Worm (Caenorhabditis elegans): ENCODE measurements around the gene ZK1127.5.

ZK1127.5 gene

DNA sequence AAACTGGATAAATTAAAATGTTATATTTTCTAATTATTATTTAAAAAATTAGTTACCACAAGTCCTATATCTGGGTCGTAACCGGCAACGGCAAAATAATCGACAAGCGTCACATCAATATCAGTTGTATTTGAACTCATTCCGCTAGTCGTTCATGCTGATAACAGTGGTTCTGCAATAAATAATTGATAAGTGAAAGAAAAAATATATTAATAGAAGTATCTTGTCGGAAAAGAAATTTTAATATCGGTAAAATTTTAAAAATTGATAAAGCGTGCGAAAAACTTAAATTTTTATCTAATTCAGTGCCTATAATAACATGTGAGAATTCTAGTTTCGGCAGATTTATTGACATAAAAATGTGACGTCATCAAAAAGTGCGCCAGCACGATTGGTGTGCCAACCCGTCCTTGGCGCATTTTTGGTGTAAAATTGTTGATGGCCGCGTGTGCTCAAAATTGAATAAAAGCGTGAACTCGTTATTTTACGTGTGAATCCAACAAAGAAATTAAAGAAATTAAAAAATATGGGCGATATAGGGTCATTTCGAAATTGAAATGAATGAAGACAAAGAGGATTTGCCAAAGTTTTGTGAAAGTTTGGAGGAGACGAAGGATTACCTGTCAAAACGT lies 28.0 kb upstream of the ZK1127.5 start, which contains the start of the genes lst-6 and lst-5:
TSS of gene lst-6 (minus strand) at position 140 of the 632 bp plus-strand sequence.
TSS of gene lst-5 (plus strand) at position 544 of the 632 bp plus-strand sequence.
- TF ChIP-seq mel-28 (tag; optimal IDR thresholded peaks at IDR 0.05; ENCODE audit: borderline replicate concordance) (no peak), F33H1.4 (GFP tag; IDR thresholded peaks at IDR 0.05) (peak; percentile 16; the same call in 1 of the 2 replicates), let-607 (tag; optimal IDR thresholded peaks at IDR 0.05) (peak in 1 of 2 experiments; percentile 23), snpc-4 (GFP tag; optimal IDR thresholded peaks at IDR 0.05) (no peak), snpc-4 (tag; optimal IDR thresholded peaks at IDR 0.05) (peak in 2 of 4 experiments; percentile 10 to 46), lsy-27 (tag; optimal IDR thresholded peaks at IDR 0.05; ENCODE audit: borderline replicate concordance, insufficient read depth) (no peak), C06A6.2 (GFP tag; conservative IDR thresholded peaks at IDR 0.05) (no peak), let-526 (GFP tag; IDR thresholded peaks at IDR 0.05) (no peak), mcd-1 (GFP tag; IDR thresholded peaks at IDR 0.05) (peak; percentile 76), lin-54 (GFP tag; optimal IDR thresholded peaks at IDR 0.05) (peak; percentile 17), snpc-1.3 (tag; optimal IDR thresholded peaks at IDR 0.05; ENCODE audit: insufficient read depth) (no peak), lin-40 (tag; optimal IDR thresholded peaks at IDR 0.05) (peak; percentile 41), madf-3 (GFP tag; IDR thresholded peaks at IDR 0.05) (no peak), bed-2 (GFP tag; IDR thresholded peaks at IDR 0.05) (no peak), atf-7 (tag; optimal IDR thresholded peaks at IDR 0.05) (peak; percentile 57), cebp-1 (GFP tag; IDR thresholded peaks at IDR 0.05) (no peak), cebp-1 (tag; optimal IDR thresholded peaks at IDR 0.05) (peak; percentile 54), dox-1 (GFP tag; IDR thresholded peaks at IDR 0.05) (0 out of 2 replicates have a peak, but pooled peaks have one; percentile 33), F55B11.4 (tag; optimal IDR thresholded peaks at IDR 0.05; ENCODE audit: borderline replicate concordance, insufficient read depth) (no peak), ztf-18 (tag; optimal IDR thresholded peaks at IDR 0.05) (peak; percentile 90), nhr-179 (tag; optimal IDR thresholded peaks at IDR 0.05) (no peak), tlf-1 (GFP tag; optimal IDR thresholded peaks at IDR 0.05) (no peak), nhr-27 (tag; optimal IDR thresholded peaks at IDR 0.05) (no peak), pha-4 (tag; optimal IDR thresholded peaks at IDR 0.05) (no peak), madf-10 (tag; optimal IDR thresholded peaks at IDR 0.05) (no peak), athp-1 (tag; optimal IDR thresholded peaks at IDR 0.05) (no peak), ceh-100 (GFP tag; IDR thresholded peaks at IDR 0.05) (no peak), fkh-3 (tag; optimal IDR thresholded peaks at IDR 0.05) (no peak), cebp-2 (GFP tag; IDR thresholded peaks at IDR 0.05) (no peak), F22D6.2 (tag; optimal IDR thresholded peaks at IDR 0.05) (no peak), nhr-80 (tag; optimal IDR thresholded peaks at IDR 0.05) (peak; percentile 69), K12H6.12 (tag; optimal IDR thresholded peaks at IDR 0.05) (no peak), him-1 (tag; optimal IDR thresholded peaks at IDR 0.05) (no peak), hmg-1.2 (GFP tag; IDR thresholded peaks at IDR 0.05) (peak; percentile 25; the same call in 1 of the 2 replicates), snpc-3.4 (tag; optimal IDR thresholded peaks at IDR 0.05) (no peak), ceh-58 (GFP tag; IDR thresholded peaks at IDR 0.05) (no peak), Y79H2A.3 (GFP tag; conservative IDR thresholded peaks at IDR 0.05) (no peak), egl-44 (GFP tag; IDR thresholded peaks at IDR 0.05) (no peak), attf-5 (GFP tag; optimal IDR thresholded peaks at IDR 0.05) (peak; percentile 56), unc-62 (GFP tag; optimal IDR thresholded peaks at IDR 0.05) (no peak), dpl-1 (GFP tag; optimal IDR thresholded peaks at IDR 0.05) (no peak), attf-3 (GFP tag; conservative IDR thresholded peaks at IDR 0.05) (peak; percentile 49; the same call in 1 of the 2 replicates), ceh-91 (GFP tag; IDR thresholded peaks at IDR 0.05) (no peak), tbp1 (GFP tag; optimal IDR thresholded peaks at IDR 0.05) (no peak), mes-4 (tag; optimal IDR thresholded peaks at IDR 0.05) (no peak), zim-3 (tag; optimal IDR thresholded peaks at IDR 0.05) (no peak), xnd-1 (tag; optimal IDR thresholded peaks at IDR 0.05) (no peak)
